Worm (Caenorhabditis elegans) whole organism, late embryonic: ENCODE data around the gene Y47D7A.7.

Source experiments
- F13H6.1 ChIP-seq: sonication (generic microtip); optimal IDR thresholded peaks from 2 replicates; lab custom pipeline; 2016; ENCODE audit warnings: missing genetic modification characterization, missing compliant biosample characterization
- K09A11.1 ChIP-seq: sonication (generic microtip); optimal IDR thresholded peaks from 2 replicates; lab custom pipeline; 2017; ENCODE audit warnings: antibody characterized with exemption, mild to moderate bottlenecking, missing genetic modification characterization, missing compliant biosample characterization; ENCODE audit not compliant: insufficient read depth
- T23F11.4 ChIP-seq: fragments of 200-800 bp; sonication (Bioruptor generic); optimal IDR thresholded peaks from 2 replicates; lab custom pipeline; 2018; ENCODE audit warnings: mild to moderate bottlenecking, missing genetic modification characterization, missing compliant biosample characterization
- ama-1 ChIP-seq: fragments of 150-350 bp; optimal IDR thresholded peaks from 2 replicates; lab custom pipeline; 2014
- ceh-19 ChIP-seq: fragments of 200-800 bp; sonication (Bioruptor generic); optimal IDR thresholded peaks from 2 replicates; lab custom pipeline; 2018; ENCODE audit warnings: mild to moderate bottlenecking, missing genetic modification characterization, missing compliant biosample characterization
- ceh-2 ChIP-seq: sonication (generic microtip); optimal IDR thresholded peaks from 2 replicates; lab custom pipeline; 2016; ENCODE audit warnings: missing genotype, missing genetic modification characterization, missing compliant biosample characterization
- ceh-22 ChIP-seq: sonication (generic microtip); optimal IDR thresholded peaks from 2 replicates; lab custom pipeline; 2017; ENCODE audit warnings: missing biosample characterization, missing genetic modification characterization
- ceh-30 ChIP-seq: fragments of 150-350 bp; optimal IDR thresholded peaks from 2 replicates; lab custom pipeline; 2014; ENCODE audit warnings: missing biosample characterization, missing genetic modification characterization
- ceh-31 ChIP-seq: sonication (generic microtip); optimal IDR thresholded peaks from 2 replicates; lab custom pipeline; 2016; ENCODE audit warnings: missing genetic modification characterization, missing compliant biosample characterization
- ceh-45 ChIP-seq: fragments of 200-800 bp; sonication (Bioruptor generic); IDR thresholded peaks from 2 replicates; pipeline ENCODE4 v1.3.6; 2022; ENCODE audit warnings: missing genetic modification reagents, missing genetic modification characterization, missing compliant biosample characterization
- ceh-9 ChIP-seq: sonication (generic microtip); optimal IDR thresholded peaks from 2 replicates; lab custom pipeline; 2016; ENCODE audit warnings: mild to moderate bottlenecking, missing genetic modification characterization, inconsistent platforms, missing compliant biosample characterization
- dmd-4 ChIP-seq: sonication (generic microtip); optimal IDR thresholded peaks from 2 replicates; lab custom pipeline; 2016; ENCODE audit warnings: borderline replicate concordance, missing genetic modification characterization, missing compliant biosample characterization
- dve-1 ChIP-seq: sonication (generic microtip); optimal IDR thresholded peaks from 2 replicates; lab custom pipeline; 2017; ENCODE audit warnings: antibody characterized with exemption, mild to moderate bottlenecking, missing genetic modification characterization, missing compliant biosample characterization
- elt-2 ChIP-seq: sonication (generic microtip); optimal IDR thresholded peaks from 2 replicates; lab custom pipeline; 2016; ENCODE audit warnings: missing genetic modification reagents, missing genetic modification characterization, missing compliant biosample characterization
- elt-4 ChIP-seq: sonication (generic microtip); optimal IDR thresholded peaks from 2 replicates; lab custom pipeline; 2016; ENCODE audit warnings: missing genetic modification characterization, missing compliant biosample characterization
- ets-4 ChIP-seq: sonication (generic microtip); optimal IDR thresholded peaks from 2 replicates; lab custom pipeline; 2016; ENCODE audit warnings: missing genetic modification characterization, missing compliant biosample characterization
- eyg-1 ChIP-seq: sonication (generic microtip); optimal IDR thresholded peaks from 2 replicates; lab custom pipeline; 2016; ENCODE audit warnings: missing genotype, missing genetic modification characterization, missing compliant biosample characterization
- fkh-10 ChIP-seq: fragments of 150-350 bp; optimal IDR thresholded peaks from 2 replicates; lab custom pipeline; 2014; ENCODE audit warnings: missing biosample characterization, missing genetic modification reagents, missing genetic modification characterization
- gmeb-2 ChIP-seq: sonication (generic microtip); optimal IDR thresholded peaks from 2 replicates; lab custom pipeline; 2016; ENCODE audit warnings: missing genetic modification characterization, inconsistent platforms, missing compliant biosample characterization
- hlh-30 ChIP-seq: sonication (generic microtip); optimal IDR thresholded peaks from 2 replicates; lab custom pipeline; 2017; ENCODE audit warnings: antibody characterized with exemption, missing genetic modification characterization, missing compliant biosample characterization; ENCODE audit not compliant: insufficient read depth
- madf-2 ChIP-seq: sonication (generic microtip); optimal IDR thresholded peaks from 2 replicates; lab custom pipeline; 2017; ENCODE audit warnings: missing genetic modification characterization, missing compliant biosample characterization
- mec-3 ChIP-seq: sonication (generic microtip); optimal IDR thresholded peaks from 2 replicates; lab custom pipeline; 2016; ENCODE audit warnings: borderline replicate concordance, missing genetic modification characterization, missing compliant biosample characterization
- nhr-11 ChIP-seq: fragments of 150-350 bp; optimal IDR thresholded peaks from 2 replicates; lab custom pipeline; 2014; ENCODE audit warnings: missing biosample characterization, missing genetic modification characterization
- odd-2 ChIP-seq: sonication (generic microtip); optimal IDR thresholded peaks from 2 replicates; lab custom pipeline; 2017; ENCODE audit warnings: antibody characterized with exemption, mild to moderate bottlenecking, missing genetic modification characterization, missing compliant biosample characterization
- pag-3 ChIP-seq: sonication (generic microtip); optimal IDR thresholded peaks from 2 replicates; lab custom pipeline; 2016; ENCODE audit warnings: missing compliant biosample characterization, missing genetic modification characterization, borderline replicate concordance
- pax-1 ChIP-seq: fragments of 150-350 bp; optimal IDR thresholded peaks from 2 replicates; lab custom pipeline; 2014; ENCODE audit warnings: missing biosample characterization, missing genetic modification characterization
- pha-2 ChIP-seq: sonication (generic microtip); optimal IDR thresholded peaks from 2 replicates; lab custom pipeline; 2017; ENCODE audit warnings: mild to moderate bottlenecking, missing genetic modification characterization, missing compliant biosample characterization
- pha-4 ChIP-seq: fragments of 150-350 bp; optimal IDR thresholded peaks from 2 replicates; lab custom pipeline; 2018; ENCODE audit warnings: missing biosample characterization, missing genetic modification reagents, missing genetic modification characterization
- pqm-1 ChIP-seq: sonication (generic microtip); optimal IDR thresholded peaks from 2 replicates; lab custom pipeline; 2016; ENCODE audit warnings: missing genetic modification characterization, missing compliant biosample characterization
- rnt-1 ChIP-seq: sonication (generic microtip); optimal IDR thresholded peaks from 2 replicates; lab custom pipeline; 2016; ENCODE audit warnings: missing genetic modification characterization, missing compliant biosample characterization
- sox-4 ChIP-seq: sonication (generic microtip); optimal IDR thresholded peaks from 2 replicates; lab custom pipeline; 2017; ENCODE audit warnings: mild to moderate bottlenecking, missing genetic modification characterization, inconsistent platforms, missing compliant biosample characterization
- tbx-7 ChIP-seq: sonication (generic microtip); optimal IDR thresholded peaks from 2 replicates; lab custom pipeline; 2016; ENCODE audit warnings: missing genotype, missing genetic modification characterization, missing compliant biosample characterization
- unc-3 ChIP-seq, 2 experiments: fragments of 200-800 bp in 1 of 2; sonication (Bioruptor generic) in 1 of 2; sonication (generic microtip) in 1 of 2; conservative IDR thresholded peaks in 1 of 2; optimal IDR thresholded peaks in 1 of 2; 2 replicates each; pipeline versions ENCODE4 v1.3.6 to Lab custom; 2016 to 2022; ENCODE audit warnings: missing compliant biosample characterization in 2 of 2, missing genetic modification characterization in 2 of 2, missing genetic modification reagents in 1 of 2

Gene Y47D7A.7

DNA sequence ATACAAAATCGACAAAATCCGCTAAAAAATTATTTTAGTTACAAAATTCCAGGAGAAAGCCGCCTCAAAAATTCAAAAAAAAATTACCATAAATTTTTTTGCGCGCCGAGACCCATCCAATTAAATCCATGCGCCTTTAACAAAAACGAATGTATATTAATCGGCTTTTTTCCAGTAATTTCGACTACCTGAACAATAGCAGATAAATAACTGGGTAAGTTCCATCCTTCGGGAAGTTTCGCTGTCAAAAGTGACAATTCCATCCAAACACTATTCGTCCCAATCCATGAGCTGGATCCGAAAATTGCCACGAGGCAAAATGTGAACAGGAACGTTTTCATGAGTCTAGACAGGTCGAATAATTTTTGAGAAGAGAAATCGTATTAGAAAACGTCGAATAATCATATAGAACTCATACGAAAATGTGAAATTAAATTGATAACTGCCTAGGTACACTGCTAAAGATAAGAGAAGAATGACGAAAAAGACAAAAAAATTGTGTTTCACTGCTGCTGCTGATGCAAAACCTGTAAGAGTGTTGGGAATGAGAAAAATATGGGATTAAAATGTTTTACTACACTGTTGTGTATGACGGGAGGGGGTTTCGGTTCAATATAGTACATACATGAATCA lies 23.2 kb upstream of the Y47D7A.7 start, which contains the start of gene rft-1:
Gene rft-1 (minus strand): TSS at position 475 of the 633 bp plus-strand sequence.
- TF ChIP-seq eyg-1 (tag; lab: Kevin White, UChicago) (no peak), mec-3 (tag; lab: Kevin White, UChicago) (no peak), F13H6.1 (no peak), ceh-22 (no peak), nhr-11 (tag; lab: Kevin White, UChicago) (no peak), pag-3 (tag; lab: Kevin White, UChicago) (no peak), sox-4 (no peak), dve-1 (no peak), ceh-30 (tag; lab: Kevin White, UChicago) (no peak), ama-1 (lab: Kevin White, UChicago) (no peak), unc-3 (GFP tag; conservative IDR thresholded peaks at IDR 0.05; lab: Robert Waterston, UW) (no peak), unc-3 (tag; optimal IDR thresholded peaks at IDR 0.05; lab: Kevin White, UChicago) (no peak), hlh-30 (tag; lab: Kevin White, UChicago) (no peak)

DNA sequence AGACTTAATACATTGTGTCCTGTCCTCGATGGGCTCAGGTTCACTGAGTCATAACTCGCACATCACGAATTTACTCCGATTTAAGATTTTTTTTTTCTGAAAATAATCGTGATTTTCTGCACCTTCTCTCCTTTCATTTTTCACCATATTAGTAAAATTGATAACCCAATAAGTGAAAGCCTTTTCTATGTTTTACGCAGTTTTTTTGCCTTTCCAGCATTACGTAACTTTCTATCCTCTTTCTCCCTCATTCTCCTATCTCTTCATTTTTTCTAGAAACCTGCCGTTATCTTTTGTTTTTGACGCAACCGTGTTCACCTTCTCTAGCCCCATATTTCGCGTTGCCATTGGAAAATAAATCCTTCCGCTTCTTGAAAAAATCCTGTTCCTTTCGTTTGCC lies 17.5 kb upstream of the Y47D7A.7 start:
- TF ChIP-seq ceh-31 (tag; lab: Kevin White, UChicago), result no peak
- no peak for TF ChIP-seq hlh-30 (tag; lab: Kevin White, UChicago)
- TF ChIP-seq ceh-19 (GFP tag; lab: Kevin White, UChicago), result no peak
- TF ChIP-seq pag-3 (tag; lab: Kevin White, UChicago), result no peak
- TF ChIP-seq fkh-10, result no peak
- TF ChIP-seq T23F11.4 (GFP tag; lab: Kevin White, UChicago), result no peak
- no peak for TF ChIP-seq elt-2 (tag; lab: Kevin White, UChicago)
- TF ChIP-seq elt-4 (tag; lab: Kevin White, UChicago), result no peak
- TF ChIP-seq unc-3 (GFP tag; conservative IDR thresholded peaks at IDR 0.05; lab: Robert Waterston, UW), result no peak
- TF ChIP-seq unc-3 (tag; optimal IDR thresholded peaks at IDR 0.05; lab: Kevin White, UChicago), result no peak
- TF ChIP-seq ceh-2 (tag; lab: Kevin White, UChicago), result no peak
- no peak for TF ChIP-seq rnt-1 (tag; lab: Kevin White, UChicago)
- TF ChIP-seq, all 69 proteins: peak for 0

DNA sequence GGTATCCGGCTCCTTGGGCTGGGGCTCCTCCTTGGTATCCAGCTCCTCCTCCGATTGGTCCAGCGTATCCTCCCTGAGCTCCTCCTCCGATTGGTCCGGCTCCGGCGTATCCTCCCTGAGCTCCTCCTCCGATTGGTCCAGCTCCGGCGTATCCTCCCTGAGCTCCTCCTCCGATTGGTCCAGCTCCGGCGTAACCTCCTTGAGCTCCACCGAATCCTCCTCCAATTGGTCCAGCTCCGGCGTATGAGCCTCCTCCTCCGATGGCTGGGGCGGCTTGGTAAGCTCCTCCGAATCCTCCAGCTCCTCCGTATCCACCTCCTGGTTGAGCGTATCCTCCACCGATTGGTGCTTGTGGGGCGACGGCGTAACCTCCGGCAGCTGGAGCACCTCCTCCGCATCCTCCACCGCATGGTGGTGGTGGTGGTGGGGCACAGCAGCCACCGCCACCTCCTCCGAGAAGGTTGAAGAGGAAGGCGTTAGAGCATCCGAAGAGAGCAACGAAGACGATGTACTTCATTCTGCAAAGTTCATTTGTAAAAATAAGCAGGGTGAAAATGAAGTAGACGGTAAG lies 15.8 kb upstream of the Y47D7A.7 start, which contains the start of gene Y47D7A.13:
Gene Y47D7A.13 (minus strand): TSS at position 517 of the 571 bp plus-strand sequence.
- TF ChIP-seq mec-3 (tag; lab: Kevin White, UChicago), result no peak
- peak; percentile 39 for TF ChIP-seq dmd-4 (tag; lab: Kevin White, UChicago)

DNA sequence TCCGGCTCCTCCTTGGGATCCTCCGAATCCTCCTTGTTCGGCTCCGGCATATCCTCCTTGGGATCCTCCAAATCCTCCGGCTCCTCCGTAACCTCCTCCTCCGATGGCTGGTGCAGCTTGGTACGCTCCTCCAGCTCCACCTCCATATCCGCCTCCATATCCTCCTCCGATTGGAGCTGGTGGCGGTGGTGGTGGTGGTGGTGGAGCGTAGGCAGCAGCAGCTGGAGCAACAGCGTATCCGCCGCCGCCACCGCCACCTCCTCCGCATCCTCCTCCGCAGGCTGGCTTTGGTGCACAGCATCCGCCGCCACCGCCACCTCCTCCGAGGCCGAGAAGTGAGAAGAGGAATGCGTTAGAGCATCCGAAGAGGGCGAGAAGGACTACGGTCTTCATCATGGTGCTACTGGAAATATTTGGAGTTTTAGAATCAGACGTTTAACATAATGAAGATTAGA lies 13.1 kb upstream of the Y47D7A.7 start, which contains the start of gene Y47D7A.15:
Gene Y47D7A.15 (minus strand): TSS at position 405 of the 455 bp plus-strand sequence.
- TF ChIP-seq ceh-2 (tag; lab: Kevin White, UChicago), result no peak
- no peak for TF ChIP-seq ceh-45
- no peak for TF ChIP-seq madf-2 (tag; lab: Kevin White, UChicago)
- no peak for TF ChIP-seq fkh-10
- TF ChIP-seq gmeb-2, result no peak
- TF ChIP-seq ets-4, result no peak
- no peak for TF ChIP-seq ceh-9 (tag; lab: Kevin White, UChicago)
- TF ChIP-seq pqm-1, result no peak
- no peak for TF ChIP-seq K09A11.1 (tag; lab: Kevin White, UChicago)
- no peak for TF ChIP-seq pha-4 (tag; lab: Kevin White, UChicago)
- no peak for TF ChIP-seq eyg-1 (tag; lab: Kevin White, UChicago)
- TF ChIP-seq T23F11.4 (GFP tag; lab: Kevin White, UChicago), result no peak
- no peak for TF ChIP-seq pha-2
- no peak for TF ChIP-seq tbx-7 (tag; lab: Kevin White, UChicago)
- no peak for TF ChIP-seq odd-2 (tag; lab: Kevin White, UChicago)
- TF ChIP-seq pax-1 (tag; lab: Kevin White, UChicago), result no peak
- TF ChIP-seq unc-3 (GFP tag; conservative IDR thresholded peaks at IDR 0.05; lab: Robert Waterston, UW), result no peak
- no peak for TF ChIP-seq unc-3 (tag; optimal IDR thresholded peaks at IDR 0.05; lab: Kevin White, UChicago)
- TF ChIP-seq ceh-31 (tag; lab: Kevin White, UChicago), result no peak
